Worm (Caenorhabditis elegans): Measurements from ENCODE around the gene F41E7.9.

Gene F41E7.9

DNA sequence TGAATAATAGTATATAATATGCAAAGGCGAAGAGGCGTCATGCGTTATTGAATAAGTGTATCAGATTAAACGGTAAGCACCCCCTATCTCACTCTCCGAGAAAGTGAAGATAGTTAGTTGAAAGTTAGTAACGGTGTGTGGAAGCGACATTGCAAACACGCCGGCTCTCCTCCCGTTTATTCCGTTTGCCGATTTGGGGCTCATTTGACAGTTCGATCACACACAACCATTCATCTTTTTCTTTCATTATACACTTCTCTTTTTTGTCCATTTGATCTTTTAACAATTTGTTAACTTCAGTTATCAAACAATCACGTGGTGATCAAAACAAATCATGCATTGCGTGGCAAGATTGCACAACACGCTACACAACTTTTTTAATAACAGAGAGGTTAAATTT lies 36.5 kb downstream of the F41E7.9 start, which contains the start of gene slc-9B.1:
Gene slc-9B.1 (plus strand): TSS at position 301 of the 400 bp plus-strand sequence.
- TF ChIP-seq rnt-1 (tag; optimal IDR thresholded peaks at IDR 0.05) (no peak), lin-11 (tag; optimal IDR thresholded peaks at IDR 0.05) (no peak), tbx-2 (tag; optimal IDR thresholded peaks at IDR 0.05) (no peak), fax-1 (tag; optimal IDR thresholded peaks at IDR 0.05) (no peak), sox-4 (tag; optimal IDR thresholded peaks at IDR 0.05) (no peak), nhr-11 (tag; optimal IDR thresholded peaks at IDR 0.05) (no peak), dmd-4 (tag; optimal IDR thresholded peaks at IDR 0.05; ENCODE audit: borderline replicate concordance) (no peak), nhr-232 (tag; optimal IDR thresholded peaks at IDR 0.05) (no peak), eyg-1 (tag; optimal IDR thresholded peaks at IDR 0.05) (no peak), hlh-6 (tag; optimal IDR thresholded peaks at IDR 0.05) (no peak)

ce11 chrX:10277118-10277517 lies 38.7 kb downstream of the F41E7.9 start:
- TF ChIP-seq ceh-31 (tag; optimal IDR thresholded peaks at IDR 0.05) (no peak), nhr-11 (tag; optimal IDR thresholded peaks at IDR 0.05) (no peak), elt-4 (tag; optimal IDR thresholded peaks at IDR 0.05) (no peak), hlh-6 (tag; optimal IDR thresholded peaks at IDR 0.05) (no peak), nhr-232 (tag; optimal IDR thresholded peaks at IDR 0.05) (no peak), ceh-22 (tag; optimal IDR thresholded peaks at IDR 0.05) (no peak), madf-2 (tag; optimal IDR thresholded peaks at IDR 0.05) (no peak), pqm-1 (tag; optimal IDR thresholded peaks at IDR 0.05) (no peak), pros-1 (tag; optimal IDR thresholded peaks at IDR 0.05) (no peak), ceh-30 (tag; optimal IDR thresholded peaks at IDR 0.05) (no peak), hlh-13 (GFP tag; optimal IDR thresholded peaks at IDR 0.05) (no peak), lim-6 (tag; optimal IDR thresholded peaks at IDR 0.05) (no peak), odd-2 (tag; optimal IDR thresholded peaks at IDR 0.05) (no peak), ref-2 (tag; optimal IDR thresholded peaks at IDR 0.05) (no peak), ceh-9 (tag; optimal IDR thresholded peaks at IDR 0.05) (no peak), syd-9 (tag; optimal IDR thresholded peaks at IDR 0.05) (no peak), elt-2 (tag; optimal IDR thresholded peaks at IDR 0.05) (no peak), ceh-2 (tag; optimal IDR thresholded peaks at IDR 0.05) (no peak), pha-2 (tag; optimal IDR thresholded peaks at IDR 0.05) (no peak), lin-11 (tag; optimal IDR thresholded peaks at IDR 0.05) (no peak)

ce11 chrX:10274470-10274869 lies 41.3 kb downstream of the F41E7.9 start:
- TF ChIP-seq ceh-31 (tag; optimal IDR thresholded peaks at IDR 0.05): no peak
- no peak for TF ChIP-seq ceh-22 (tag; optimal IDR thresholded peaks at IDR 0.05)
- TF ChIP-seq pax-1 (tag; optimal IDR thresholded peaks at IDR 0.05): no peak
- TF ChIP-seq ceh-24 (tag; optimal IDR thresholded peaks at IDR 0.05): no peak
- TF ChIP-seq sox-4 (tag; optimal IDR thresholded peaks at IDR 0.05): no peak
- no peak for TF ChIP-seq unc-42 (tag; optimal IDR thresholded peaks at IDR 0.05)
- TF ChIP-seq eyg-1 (tag; optimal IDR thresholded peaks at IDR 0.05): no peak
- TF ChIP-seq nhr-11 (tag; optimal IDR thresholded peaks at IDR 0.05): no peak

- TF ChIP-seq ahr-1 (tag; optimal IDR thresholded peaks at IDR 0.05) (no peak), pax-1 (tag; optimal IDR thresholded peaks at IDR 0.05) (no peak), ceh-22 (tag; optimal IDR thresholded peaks at IDR 0.05) (no peak), ama-1 (optimal IDR thresholded peaks at IDR 0.05) (no peak), ceh-14 (tag; optimal IDR thresholded peaks at IDR 0.05) (no peak)
Observed at ce11 chrX:10273392-10273791, 42.4 kb downstream of the F41E7.9 start, which contains the start of gene F41E7.2. F41E7.2 (plus strand) TSS chrX:10273692.
